Fruit fly (Drosophila melanogaster): ENCODE measurements around the gene Tim9a.

Gene Tim9a

dm6 chrX:13391174-13392040 lies 6.4 kb downstream of the Tim9a start:
- TF ChIP-seq psq (optimal IDR thresholded peaks at IDR 0.05) (no peak), CG8478 (optimal IDR thresholded peaks at IDR 0.05) (no peak), usp (GFP tag; optimal IDR thresholded peaks at IDR 0.05) (no peak), EcR (GFP tag; optimal IDR thresholded peaks at IDR 0.05) (no peak), pan (optimal IDR thresholded peaks at IDR 0.05) (no peak), Dll (optimal IDR thresholded peaks at IDR 0.05) (no peak)

dm6 chrX:13392041-13392353 lies 7.0 kb downstream of the Tim9a start:
- TF ChIP-seq Dll (optimal IDR thresholded peaks at IDR 0.05) (no peak), CG8478 (optimal IDR thresholded peaks at IDR 0.05) (no peak), EcR (GFP tag; optimal IDR thresholded peaks at IDR 0.05) (no peak), psq (optimal IDR thresholded peaks at IDR 0.05) (no peak)

DNA sequence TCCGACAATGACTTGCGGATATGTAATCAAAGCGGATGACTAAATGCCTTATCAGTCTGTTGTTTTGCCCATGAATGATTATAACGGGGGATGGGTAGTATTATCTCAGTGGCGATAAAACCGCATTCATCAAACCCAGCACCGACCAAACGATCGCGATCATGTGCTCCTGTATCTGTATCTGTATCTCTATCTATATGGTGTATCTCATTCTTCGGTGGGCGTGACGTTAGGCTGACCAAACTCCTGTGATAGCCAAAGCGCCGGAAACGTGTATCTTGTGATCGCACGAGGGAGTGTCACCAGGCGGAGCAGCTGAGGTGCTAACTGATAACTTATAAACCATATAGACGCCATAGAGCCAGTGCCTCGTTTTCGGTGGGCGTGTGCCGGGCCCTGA lies 7.8 kb downstream of the Tim9a start:
- no peak for TF ChIP-seq Dll (optimal IDR thresholded peaks at IDR 0.05)
- no peak for TF ChIP-seq CG8478 (optimal IDR thresholded peaks at IDR 0.05)
- TF ChIP-seq EcR (GFP tag; optimal IDR thresholded peaks at IDR 0.05): no peak
- TF ChIP-seq pan (optimal IDR thresholded peaks at IDR 0.05): no peak
- TF ChIP-seq usp (GFP tag; optimal IDR thresholded peaks at IDR 0.05): no peak
- TF ChIP-seq psq (optimal IDR thresholded peaks at IDR 0.05): no peak

dm6 chrX:13394343-13394742 lies 9.3 kb downstream of the Tim9a start:
- TF ChIP-seq Dll (optimal IDR thresholded peaks at IDR 0.05): no peak
- TF ChIP-seq EcR (GFP tag; optimal IDR thresholded peaks at IDR 0.05): peak in 1 of 2 experiments; percentile 58
- no peak for TF ChIP-seq psq (optimal IDR thresholded peaks at IDR 0.05)
- TF ChIP-seq CG8478 (optimal IDR thresholded peaks at IDR 0.05): no peak
- no peak for TF ChIP-seq usp (GFP tag; optimal IDR thresholded peaks at IDR 0.05)

dm6 chrX:13395020-13395419 lies 10.0 kb downstream of the Tim9a start:
- no peak for TF ChIP-seq usp (GFP tag; optimal IDR thresholded peaks at IDR 0.05)
- no peak for TF ChIP-seq psq (optimal IDR thresholded peaks at IDR 0.05)
- TF ChIP-seq CG8478 (optimal IDR thresholded peaks at IDR 0.05): no peak
- no peak for TF ChIP-seq Dll (optimal IDR thresholded peaks at IDR 0.05)
- no peak for TF ChIP-seq EcR (GFP tag; optimal IDR thresholded peaks at IDR 0.05)
- no peak for TF ChIP-seq pan (optimal IDR thresholded peaks at IDR 0.05)

DNA sequence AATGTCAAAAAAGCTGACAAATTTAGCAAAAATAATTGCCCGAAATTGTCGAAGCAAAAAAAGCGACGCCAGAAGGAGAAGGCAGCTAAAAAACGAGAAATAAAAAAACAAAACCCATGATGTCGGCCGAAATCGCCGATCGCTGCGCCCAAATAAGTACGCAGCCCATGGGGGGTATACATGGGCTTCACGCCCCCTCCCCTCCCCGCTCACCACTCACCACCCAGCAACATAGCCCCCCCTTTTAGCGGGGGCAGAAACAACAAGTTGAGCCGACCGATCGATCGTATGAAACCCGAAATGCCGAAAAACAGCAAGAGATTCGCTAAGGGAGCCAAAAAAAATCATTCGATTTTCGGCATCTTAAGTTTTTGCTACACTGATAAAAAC lies 11.0 kb downstream of the Tim9a start:
- TF ChIP-seq usp (GFP tag; optimal IDR thresholded peaks at IDR 0.05): no peak
- no peak for TF ChIP-seq EcR (GFP tag; optimal IDR thresholded peaks at IDR 0.05)
- TF ChIP-seq Dll (optimal IDR thresholded peaks at IDR 0.05): no peak
- no peak for TF ChIP-seq pan (optimal IDR thresholded peaks at IDR 0.05)

- TF ChIP-seq Dll (optimal IDR thresholded peaks at IDR 0.05): no peak
- TF ChIP-seq EcR (GFP tag; optimal IDR thresholded peaks at IDR 0.05): no peak
- TF ChIP-seq CG8478 (optimal IDR thresholded peaks at IDR 0.05): no peak
- TF ChIP-seq psq (optimal IDR thresholded peaks at IDR 0.05): no peak
- TF ChIP-seq usp (GFP tag; optimal IDR thresholded peaks at IDR 0.05): no peak
- no peak for TF ChIP-seq pan (optimal IDR thresholded peaks at IDR 0.05)
Measured at dm6 chrX:13396378-13397099, 11.5 kb downstream of the Tim9a start, which contains the start of gene Bcat. Bcat (plus strand) TSS chrX:13396899.

DNA sequence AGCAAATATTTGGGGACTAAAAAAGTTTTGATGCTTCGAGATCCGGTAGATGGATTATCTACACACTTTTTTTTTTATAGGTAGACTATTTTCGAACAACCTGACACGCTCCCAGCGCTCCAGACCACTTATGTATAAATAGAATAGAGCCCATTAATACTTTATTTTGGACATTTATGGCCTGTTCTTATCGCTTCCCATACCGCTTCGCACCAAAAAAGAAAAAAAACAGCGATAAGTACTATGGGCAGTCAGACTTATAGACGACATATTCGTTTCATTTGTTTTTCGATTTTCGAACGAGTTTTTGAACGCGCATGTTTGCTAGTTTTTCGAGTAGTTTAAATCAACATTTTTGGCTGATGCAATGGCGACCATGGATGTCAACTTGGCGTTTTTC lies 12.6 kb downstream of the Tim9a start:
- TF ChIP-seq EcR (GFP tag; optimal IDR thresholded peaks at IDR 0.05) (no peak), pan (optimal IDR thresholded peaks at IDR 0.05) (no peak), CG8478 (optimal IDR thresholded peaks at IDR 0.05) (no peak), psq (optimal IDR thresholded peaks at IDR 0.05) (no peak), Dll (optimal IDR thresholded peaks at IDR 0.05) (no peak), usp (GFP tag; optimal IDR thresholded peaks at IDR 0.05) (no peak)

DNA sequence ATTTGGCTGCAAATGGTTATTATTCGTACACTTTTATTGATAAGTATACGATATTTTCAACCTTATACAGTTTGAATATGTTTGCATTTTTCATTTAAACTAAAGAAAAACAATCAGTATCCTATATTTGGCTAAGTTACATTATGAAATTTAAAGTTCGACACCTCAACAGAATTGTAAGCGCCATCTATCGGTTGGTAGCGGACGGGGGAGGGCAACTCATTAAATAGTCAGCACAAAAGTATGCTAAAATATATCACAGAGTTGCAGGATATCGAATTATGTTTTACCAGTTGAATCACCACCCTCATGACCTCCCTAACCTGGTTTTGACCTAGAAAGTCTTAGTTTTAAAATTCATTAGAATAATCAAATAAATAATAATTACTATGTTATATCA lies 16.2 kb downstream of the Tim9a start:
- TF ChIP-seq CG8478 (optimal IDR thresholded peaks at IDR 0.05) (no peak), Dll (optimal IDR thresholded peaks at IDR 0.05) (no peak), psq (optimal IDR thresholded peaks at IDR 0.05) (no peak), pan (optimal IDR thresholded peaks at IDR 0.05) (no peak), EcR (GFP tag; optimal IDR thresholded peaks at IDR 0.05) (no peak), usp (GFP tag; optimal IDR thresholded peaks at IDR 0.05) (no peak)

- TF ChIP-seq pan (optimal IDR thresholded peaks at IDR 0.05): no peak
- TF ChIP-seq Dll (optimal IDR thresholded peaks at IDR 0.05): no peak
- no peak for TF ChIP-seq psq (optimal IDR thresholded peaks at IDR 0.05)
- no peak for TF ChIP-seq usp (GFP tag; optimal IDR thresholded peaks at IDR 0.05)
- no peak for TF ChIP-seq CG8478 (optimal IDR thresholded peaks at IDR 0.05)
- no peak for TF ChIP-seq EcR (GFP tag; optimal IDR thresholded peaks at IDR 0.05)
Measured at dm6 chrX:13402763-13403162, 17.8 kb downstream of the Tim9a start, which contains the start of gene CG12725. CG12725 (minus strand) TSS chrX:13402863.

- TF ChIP-seq psq (optimal IDR thresholded peaks at IDR 0.05) (no peak), Dll (optimal IDR thresholded peaks at IDR 0.05) (no peak), pan (optimal IDR thresholded peaks at IDR 0.05) (no peak), CG8478 (optimal IDR thresholded peaks at IDR 0.05) (no peak), usp (GFP tag; optimal IDR thresholded peaks at IDR 0.05) (no peak), EcR (GFP tag; optimal IDR thresholded peaks at IDR 0.05) (no peak)
Measured at dm6 chrX:13403553-13403952, 18.5 kb downstream of the Tim9a start.

Data from whole organism.